Worm (Caenorhabditis elegans) whole organism, young adult: ENCODE results near the gene F56C3.8.

ENCODE experiments used
- D2030.7 ChIP-seq: fragments of 200-800 bp; sonication (Bioruptor generic); IDR thresholded peaks from 2 replicates; pipeline ENCODE4 v1.3.6; 2022; ENCODE audit warnings: missing genetic modification reagents, missing genetic modification characterization, missing compliant biosample characterization
- F10E7.11 ChIP-seq: sonication (generic microtip); optimal IDR thresholded peaks from 2 replicates; lab custom pipeline; 2017; ENCODE audit warnings: mild to moderate bottlenecking, missing genetic modification characterization, moderate library complexity, missing compliant biosample characterization
- ZK185.1 ChIP-seq: sonication (generic microtip); optimal IDR thresholded peaks from 2 replicates; lab custom pipeline; 2016; ENCODE audit warnings: mild to moderate bottlenecking, missing genetic modification characterization, missing compliant biosample characterization; ENCODE audit not compliant: poor library complexity, severe bottlenecking
- him-1 ChIP-seq: sonication (generic microtip); optimal IDR thresholded peaks from 2 replicates; lab custom pipeline; 2016; ENCODE audit warnings: missing genotype, missing genetic modification reagents, missing genetic modification characterization, missing compliant biosample characterization
- lsy-27 ChIP-seq: sonication (generic microtip); optimal IDR thresholded peaks from 2 replicates; lab custom pipeline; 2017; ENCODE audit warnings: missing genetic modification characterization, mild to moderate bottlenecking, missing compliant biosample characterization, antibody characterized with exemption, missing genotype, borderline replicate concordance; ENCODE audit not compliant: insufficient read depth
- snpc-4 ChIP-seq, 5 experiments: fragments of 150-350 bp in 1 of 5; sonication (generic microtip) in 4 of 5; optimal IDR thresholded peaks; 2 replicates each; lab custom pipeline; 2014 to 2018; ENCODE audit warnings: missing genetic modification characterization in 5 of 5, missing biosample characterization in 3 of 5, antibody characterized with exemption in 2 of 5, mild to moderate bottlenecking in 2 of 5, missing compliant biosample characterization in 2 of 5, missing genotype in 2 of 5, moderate library complexity in 2 of 5, missing genetic modification reagents in 1 of 5
- unc-130 ChIP-seq: sonication (generic microtip); optimal IDR thresholded peaks from 2 replicates; lab custom pipeline; 2016; ENCODE audit warnings: missing genetic modification reagents, missing genetic modification characterization, missing compliant biosample characterization

DNA sequence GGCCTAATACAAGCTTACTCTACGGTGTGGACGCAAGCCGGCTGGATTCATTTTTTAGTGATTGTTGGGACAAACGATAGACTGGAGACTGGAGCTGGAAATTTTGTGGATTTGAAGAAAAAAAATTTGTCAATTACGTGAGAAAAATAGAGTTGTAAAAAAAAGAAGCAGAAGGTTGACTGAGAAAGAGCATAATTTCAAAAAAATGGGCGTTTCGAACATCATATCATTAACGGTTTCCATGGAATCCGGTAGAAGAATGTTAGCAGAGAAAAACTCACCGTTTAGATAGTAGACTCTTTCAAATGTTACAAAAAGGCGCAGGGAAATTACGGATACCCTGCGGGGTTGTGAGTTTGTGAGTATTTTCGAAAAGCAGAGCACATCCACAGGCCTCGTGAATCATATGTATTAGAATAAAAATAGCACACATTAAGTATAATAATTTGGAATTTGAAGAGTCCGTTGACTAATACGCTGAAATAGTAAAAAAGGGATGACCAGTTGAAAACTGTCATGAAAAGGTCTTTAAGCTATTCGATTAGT is 13.6 kb downstream of the F56C3.8 start, which contains the start of gene F56C3.7:
- TF ChIP-seq D2030.7 (no peak), ZK185.1 (tag; lab: Kevin White, UChicago) (no peak), F10E7.11 (no peak), lsy-27 (tag; lab: Kevin White, UChicago) (no peak), snpc-4 (GFP tag; optimal IDR thresholded peaks at IDR 0.05; lab: Kevin White, UChicago) (no peak), snpc-4 (tag; optimal IDR thresholded peaks at IDR 0.05; lab: Kevin White, UChicago) (no peak), him-1 (tag; lab: Kevin White, UChicago) (no peak), unc-130 (GFP tag; lab: Kevin White, UChicago) (no peak)
